Worm (Caenorhabditis elegans): ENCODE measurements around the gene F01D5.1.

The F01D5.1 gene

ce11 chrII:13997477-13997876 is at the start of gene F01D5.1:
F01D5.1 (minus strand) TSS chrII:13997581.
- TF ChIP-seq elt-2 (tag; optimal IDR thresholded peaks at IDR 0.05) (peak; percentile 75), ztf-11 (tag; optimal IDR thresholded peaks at IDR 0.05) (no peak), R02D3.7 (tag; optimal IDR thresholded peaks at IDR 0.05) (no peak), pqm-1 (tag; optimal IDR thresholded peaks at IDR 0.05) (peak; percentile 64)

ce11 chrII:14046491-14046890 is 49.1 kb upstream of the F01D5.1 start:
- TF ChIP-seq nhr-43 (tag; optimal IDR thresholded peaks at IDR 0.05; ENCODE audit: poor library complexity, severe bottlenecking) (peak; percentile 11), lin-39 (tag; optimal IDR thresholded peaks at IDR 0.05) (peak; percentile 17), hmg-11 (tag; optimal IDR thresholded peaks at IDR 0.05) (no peak)

ce11 chrII:14045934-14046470 is 48.6 kb upstream of the F01D5.1 start:
- TF ChIP-seq nhr-77 (tag; optimal IDR thresholded peaks at IDR 0.05) (no peak), pqm-1 (tag; optimal IDR thresholded peaks at IDR 0.05) (no peak), lin-15B (tag; optimal IDR thresholded peaks at IDR 0.05) (no peak), R02D3.7 (tag; optimal IDR thresholded peaks at IDR 0.05) (no peak), egl-5 (tag; optimal IDR thresholded peaks at IDR 0.05) (no peak), ztf-4 (tag; optimal IDR thresholded peaks at IDR 0.05) (no peak), nfya-1 (tag; optimal IDR thresholded peaks at IDR 0.05; ENCODE audit: insufficient read depth) (peak; percentile 54), nhr-23 (tag; optimal IDR thresholded peaks at IDR 0.05) (no peak)

ce11 chrII:14045235-14045634 is 47.9 kb upstream of the F01D5.1 start:
- TF ChIP-seq skn-1 (tag; optimal IDR thresholded peaks at IDR 0.05) = no peak
- no peak for TF ChIP-seq ZK546.5 (tag; optimal IDR thresholded peaks at IDR 0.05)
- TF ChIP-seq ceh-28 (tag; optimal IDR thresholded peaks at IDR 0.05) = no peak
- TF ChIP-seq ceh-82 (tag; optimal IDR thresholded peaks at IDR 0.05) = no peak
- no peak for TF ChIP-seq tbx-2 (tag; optimal IDR thresholded peaks at IDR 0.05)

ce11 chrII:14044199-14044598 is 46.8 kb upstream of the F01D5.1 start:
- TF ChIP-seq eor-1 (tag; optimal IDR thresholded peaks at IDR 0.05) = no peak
- peak; percentile 93 for TF ChIP-seq elt-2 (tag; optimal IDR thresholded peaks at IDR 0.05)
- TF ChIP-seq elt-3 (tag; optimal IDR thresholded peaks at IDR 0.05) = no peak
- peak; percentile 65 for TF ChIP-seq egl-5 (tag; optimal IDR thresholded peaks at IDR 0.05)
- TF ChIP-seq nhr-237 (tag; optimal IDR thresholded peaks at IDR 0.05) = no peak
- TF ChIP-seq nhr-25 (tag; optimal IDR thresholded peaks at IDR 0.05) = no peak
- no peak for TF ChIP-seq unc-39 (tag; optimal IDR thresholded peaks at IDR 0.05)
- peak; percentile 81 for TF ChIP-seq lin-39 (tag; optimal IDR thresholded peaks at IDR 0.05)
- no peak for TF ChIP-seq ZK546.5 (tag; optimal IDR thresholded peaks at IDR 0.05)
- no peak for TF ChIP-seq nhr-23 (tag; optimal IDR thresholded peaks at IDR 0.05)
- TF ChIP-seq tbx-2 (tag; optimal IDR thresholded peaks at IDR 0.05) = peak; percentile 50
- TF ChIP-seq fkh-2 (tag; optimal IDR thresholded peaks at IDR 0.05) = no peak
- TF ChIP-seq mml-1 (tag; optimal IDR thresholded peaks at IDR 0.05) = no peak
- TF ChIP-seq daf-12 (tag; optimal IDR thresholded peaks at IDR 0.05) = no peak
- peak; percentile 81 for TF ChIP-seq jun-1 (tag; optimal IDR thresholded peaks at IDR 0.05)
- peak; percentile 30 for TF ChIP-seq skn-1 (tag; optimal IDR thresholded peaks at IDR 0.05)
- no peak for TF ChIP-seq nhr-76 (tag; optimal IDR thresholded peaks at IDR 0.05)
- TF ChIP-seq mdl-1 (tag; optimal IDR thresholded peaks at IDR 0.05) = peak; percentile 78
- no peak for TF ChIP-seq ceh-82 (tag; optimal IDR thresholded peaks at IDR 0.05)
- no peak for TF ChIP-seq unc-62 (GFP tag; optimal IDR thresholded peaks at IDR 0.05)
- no peak for TF ChIP-seq R02D3.7 (tag; optimal IDR thresholded peaks at IDR 0.05)
- peak; percentile 84 for TF ChIP-seq pha-4 (tag; optimal IDR thresholded peaks at IDR 0.05)
- TF ChIP-seq lsy-12 (tag; optimal IDR thresholded peaks at IDR 0.05) = peak; percentile 18
- no peak for TF ChIP-seq sea-2 (GFP tag; optimal IDR thresholded peaks at IDR 0.05)
- TF ChIP-seq nhr-67 (tag; optimal IDR thresholded peaks at IDR 0.05) = no peak
- peak; percentile 90 for TF ChIP-seq nhr-11 (tag; optimal IDR thresholded peaks at IDR 0.05)
- TF ChIP-seq nfya-1 (tag; optimal IDR thresholded peaks at IDR 0.05; ENCODE audit: insufficient read depth) = peak; percentile 81
- no peak for TF ChIP-seq ceh-16 (tag; optimal IDR thresholded peaks at IDR 0.05)
- no peak for TF ChIP-seq fos-1 (tag; optimal IDR thresholded peaks at IDR 0.05)
- peak; percentile 90 for TF ChIP-seq pqm-1 (tag; optimal IDR thresholded peaks at IDR 0.05)
- TF ChIP-seq ceh-28 (tag; optimal IDR thresholded peaks at IDR 0.05) = peak; percentile 4
- no peak for TF ChIP-seq egl-27 (tag; optimal IDR thresholded peaks at IDR 0.05)
- peak; percentile 28 for TF ChIP-seq ama-1 (optimal IDR thresholded peaks at IDR 0.05)
- TF ChIP-seq elt-1 (tag; optimal IDR thresholded peaks at IDR 0.05) = no peak
- peak; percentile 56 for TF ChIP-seq snpc-4 (tag; optimal IDR thresholded peaks at IDR 0.05)
- no peak for TF ChIP-seq aly-2 (tag; optimal IDR thresholded peaks at IDR 0.05)
- no peak for TF ChIP-seq nhr-77 (tag; optimal IDR thresholded peaks at IDR 0.05)
- TF ChIP-seq nhr-43 (tag; optimal IDR thresholded peaks at IDR 0.05; ENCODE audit: poor library complexity, severe bottlenecking) = no peak
- no peak for TF ChIP-seq ztf-11 (tag; optimal IDR thresholded peaks at IDR 0.05)
- no peak for TF ChIP-seq ceh-9 (tag; optimal IDR thresholded peaks at IDR 0.05)
- TF ChIP-seq zag-1 (tag; optimal IDR thresholded peaks at IDR 0.05) = no peak

Measured in whole organism, L3 larva.